Fruit fly (Drosophila melanogaster): Measurements from ENCODE around the gene Gr98d.

dm6 chr3R:27570692-27571091 lies 24.8 kb downstream of the Gr98d start:
- TF ChIP-seq psq (GFP tag; optimal IDR thresholded peaks at IDR 0.05) (no peak), h (GFP tag; optimal IDR thresholded peaks at IDR 0.05) (no peak), Myc (optimal IDR thresholded peaks at IDR 0.05) (no peak), Dfd (GFP tag; optimal IDR thresholded peaks at IDR 0.05) (no peak)
